Fruit fly (Drosophila melanogaster) whole organism, embryonic: Measurements from ENCODE around the gene Noc2.
A peak's percentile ranks its signal among the peaks of the same experiment; 100 is the strongest.

ENCODE experiments used
- CG10209 ChIP-seq: fragments of 200-800 bp; sonication (Bioruptor generic); optimal IDR thresholded peaks from 3 replicates; lab custom pipeline; 2017; ENCODE audit warnings: missing biosample characterization, mild to moderate bottlenecking, missing genetic modification characterization, missing genetic modification reagents
- CG10959 ChIP-seq: fragments of 200-800 bp; sonication (Bioruptor generic); IDR thresholded peaks from 2 replicates; pipeline ENCODE4 v1.3.6; 2022; ENCODE audit warnings: missing biosample characterization, missing genetic modification characterization
- CG11247 ChIP-seq: fragments of 200-800 bp; sonication (Bioruptor generic); IDR thresholded peaks from 2 replicates; pipeline ENCODE4 v1.3.6; 2022; ENCODE audit warnings: missing biosample characterization, missing genetic modification characterization
- CG11456 ChIP-seq: fragments of 200-800 bp; sonication (Bioruptor generic); IDR thresholded peaks from 3 replicates; pipeline ENCODE4 v1.3.6; 2022; ENCODE audit warnings: missing biosample characterization, missing genetic modification characterization
- CG1233 ChIP-seq: fragments of 200-800 bp; sonication (Bioruptor generic); optimal IDR thresholded peaks from 4 replicates; lab custom pipeline; 2018; ENCODE audit warnings: missing biosample characterization, mild to moderate bottlenecking, missing genetic modification characterization
- CG12769 ChIP-seq: fragments of 200-800 bp; sonication (Bioruptor generic); optimal IDR thresholded peaks from 2 replicates; lab custom pipeline; 2019; ENCODE audit warnings: missing biosample characterization, mild to moderate bottlenecking, missing genetic modification characterization, moderate library complexity
- CG13123 ChIP-seq: fragments of 200-800 bp; sonication (Bioruptor generic); optimal IDR thresholded peaks from 2 replicates; lab custom pipeline; 2016; ENCODE audit warnings: missing biosample characterization, missing genetic modification characterization
- CG13424 ChIP-seq: fragments of 200-800 bp; sonication (Bioruptor generic); optimal IDR thresholded peaks from 2 replicates; lab custom pipeline; 2019; ENCODE audit warnings: missing biosample characterization, mild to moderate bottlenecking, missing genetic modification characterization, moderate library complexity
- CG15269 ChIP-seq: fragments of 200-800 bp; sonication (Bioruptor generic); optimal IDR thresholded peaks from 2 replicates; lab custom pipeline; 2018; ENCODE audit warnings: missing biosample characterization, mild to moderate bottlenecking, missing genetic modification characterization, moderate library complexity
- CG1529 ChIP-seq: fragments of 200-800 bp; sonication (Bioruptor generic); optimal IDR thresholded peaks from 3 replicates; lab custom pipeline; 2018; ENCODE audit warnings: missing biosample characterization, missing genetic modification characterization
- CG16863 ChIP-seq: fragments of 200-800 bp; sonication (Bioruptor generic); optimal IDR thresholded peaks from 3 replicates; lab custom pipeline; 2016; ENCODE audit warnings: missing biosample characterization, missing genetic modification characterization
- CG2120 ChIP-seq: fragments of 200-800 bp; sonication (Bioruptor generic); optimal IDR thresholded peaks from 3 replicates; lab custom pipeline; 2016; ENCODE audit warnings: missing biosample characterization, missing genetic modification characterization
- CG34376 ChIP-seq: fragments of 200-800 bp; sonication (Bioruptor generic); optimal IDR thresholded peaks from 2 replicates; lab custom pipeline; 2018; ENCODE audit warnings: missing biosample characterization, mild to moderate bottlenecking, missing genetic modification characterization
- CG6813 ChIP-seq: fragments of 200-800 bp; sonication (Bioruptor generic); optimal IDR thresholded peaks from 2 replicates; lab custom pipeline; 2017; ENCODE audit warnings: missing biosample characterization, missing genetic modification characterization, mild to moderate bottlenecking, moderate library complexity, missing genetic modification reagents
- CG8290 ChIP-seq, 3 experiments: fragments of 200-800 bp; sonication (Bioruptor generic); optimal IDR thresholded peaks; 2 replicates each; lab custom pipeline; 2016 to 2019; ENCODE audit warnings: missing biosample characterization in 3 of 3, missing genetic modification characterization in 3 of 3, mild to moderate bottlenecking in 2 of 3, moderate library complexity in 1 of 3
- CG8924 ChIP-seq: fragments of 200-800 bp; optimal IDR thresholded peaks from 3 replicates; lab custom pipeline; 2019; ENCODE audit warnings: missing biosample characterization, mild to moderate bottlenecking, missing genetic modification characterization, moderate library complexity
- Ets65A ChIP-seq: fragments of 200-800 bp; sonication (Bioruptor generic); peaks from one replicate; lab custom pipeline; 2016; ENCODE audit warnings: missing biosample characterization, missing genetic modification characterization
- Gsc ChIP-seq: fragments of 200-800 bp; sonication (Bioruptor generic); IDR thresholded peaks from 2 replicates; pipeline ENCODE4 v1.3.6; 2022; ENCODE audit warnings: missing biosample characterization, missing genetic modification characterization
- HmgD ChIP-seq: fragments of 200-800 bp; sonication (Bioruptor generic); optimal IDR thresholded peaks from 3 replicates; lab custom pipeline; 2016; ENCODE audit warnings: missing biosample characterization, missing genetic modification characterization
- HmgZ ChIP-seq: fragments of 200-800 bp; sonication (Bioruptor generic); optimal IDR thresholded peaks from 2 replicates; lab custom pipeline; 2018; ENCODE audit warnings: missing biosample characterization, mild to moderate bottlenecking, missing genetic modification characterization
- Hr51 ChIP-seq, 2 experiments: fragments of 200-800 bp; sonication (Bioruptor generic); optimal IDR thresholded peaks; 2 replicates in 1 of 2; 3 replicates in 1 of 2; lab custom pipeline; 2016 to 2018; ENCODE audit warnings: missing biosample characterization in 2 of 2, missing genetic modification characterization in 2 of 2, mild to moderate bottlenecking in 1 of 2, moderate library complexity in 1 of 2
- Lhr ChIP-seq: fragments of 200-800 bp; sonication (Bioruptor generic); optimal IDR thresholded peaks from 3 replicates; lab custom pipeline; 2017; ENCODE audit warnings: mild to moderate bottlenecking, missing biosample characterization, missing genetic modification reagents, missing genetic modification characterization
- MTF-1 ChIP-seq: fragments of 200-800 bp; sonication (Bioruptor generic); optimal IDR thresholded peaks from 2 replicates; lab custom pipeline; 2018; ENCODE audit warnings: missing biosample characterization, mild to moderate bottlenecking, missing genetic modification characterization, borderline replicate concordance
- Med ChIP-seq: fragments of 200-800 bp; sonication (Bioruptor generic); peaks from one replicate; lab custom pipeline; 2016; ENCODE audit warnings: missing biosample characterization, missing genetic modification characterization, mild to moderate bottlenecking, inconsistent platforms, moderate library complexity
- NC2α ChIP-seq: fragments of 200-800 bp; sonication (Bioruptor generic); optimal IDR thresholded peaks from 2 replicates; lab custom pipeline; 2016; ENCODE audit warnings: missing biosample characterization, missing genetic modification characterization
- Nf-YA ChIP-seq: fragments of 200-800 bp; sonication (Bioruptor generic); IDR thresholded peaks from 2 replicates; pipeline ENCODE4 v1.3.6; 2022; ENCODE audit warnings: missing biosample characterization, missing genetic modification characterization
- Opbp ChIP-seq: fragments of 200-800 bp; sonication (Bioruptor generic); IDR thresholded peaks from 3 replicates; pipeline ENCODE4 v1.3.6; 2022; ENCODE audit warnings: missing biosample characterization, missing genetic modification characterization; ENCODE audit not compliant: partially characterized antibody
- PHDP ChIP-seq: fragments of 200-800 bp; sonication (Bioruptor generic); optimal IDR thresholded peaks from 3 replicates; lab custom pipeline; 2018; ENCODE audit warnings: missing biosample characterization, mild to moderate bottlenecking, missing genetic modification characterization, moderate library complexity
- Ravus ChIP-seq: fragments of 200-800 bp; sonication (Bioruptor generic); IDR thresholded peaks from 2 replicates; pipeline ENCODE4 v1.3.6; 2022; ENCODE audit warnings: missing biosample characterization, missing genetic modification characterization
- amos ChIP-seq: fragments of 200-800 bp; sonication (Bioruptor generic); IDR thresholded peaks from 2 replicates; pipeline ENCODE4 v1.3.6; 2022; ENCODE audit warnings: missing biosample characterization, missing genetic modification characterization; ENCODE audit not compliant: partially characterized antibody
- chn ChIP-seq: fragments of 200-800 bp; sonication (Bioruptor generic); optimal IDR thresholded peaks from 2 replicates; lab custom pipeline; 2016; ENCODE audit warnings: missing biosample characterization, missing genetic modification characterization
- dati ChIP-seq: fragments of 200-800 bp; sonication (Bioruptor generic); IDR thresholded peaks from 2 replicates; pipeline ENCODE4 v1.3.6; 2022; ENCODE audit warnings: missing biosample characterization, missing genetic modification characterization
- ems ChIP-seq: fragments of 200-800 bp; sonication (Bioruptor generic); optimal IDR thresholded peaks from 3 replicates; lab custom pipeline; 2016; ENCODE audit warnings: missing biosample characterization, missing genetic modification characterization
- gcm ChIP-seq: fragments of 200-800 bp; sonication (Bioruptor generic); optimal IDR thresholded peaks from 2 replicates; lab custom pipeline; 2019; ENCODE audit warnings: missing biosample characterization, mild to moderate bottlenecking, missing genetic modification characterization, moderate library complexity
- gcm2 ChIP-seq: fragments of 200-800 bp; sonication (Bioruptor generic); optimal IDR thresholded peaks from 2 replicates; lab custom pipeline; 2016; ENCODE audit warnings: missing biosample characterization, missing genetic modification characterization
- grau ChIP-seq: fragments of 200-800 bp; optimal IDR thresholded peaks from 3 replicates; lab custom pipeline; 2019; ENCODE audit warnings: missing biosample characterization, mild to moderate bottlenecking, missing genetic modification characterization, moderate library complexity
- mld ChIP-seq: fragments of 200-800 bp; sonication (Bioruptor generic); IDR thresholded peaks from 3 replicates; pipeline ENCODE4 v1.3.6; 2022; ENCODE audit warnings: missing biosample characterization, missing genetic modification characterization; ENCODE audit not compliant: partially characterized antibody
- odd ChIP-seq: fragments of 200-800 bp; sonication (Bioruptor generic); optimal IDR thresholded peaks from 2 replicates; lab custom pipeline; 2017; ENCODE audit warnings: missing biosample characterization, mild to moderate bottlenecking, missing genetic modification characterization
- onecut ChIP-seq: fragments of 200-800 bp; sonication (Bioruptor generic); IDR thresholded peaks from 2 replicates; pipeline ENCODE4 v1.3.6; 2022; ENCODE audit warnings: missing biosample characterization, missing genetic modification characterization
- pb ChIP-seq: fragments of 200-800 bp; sonication (Bioruptor generic); optimal IDR thresholded peaks from 3 replicates; lab custom pipeline; 2016; ENCODE audit warnings: missing biosample characterization, missing genetic modification characterization
- pfk ChIP-seq: fragments of 200-800 bp; sonication (Bioruptor generic); optimal IDR thresholded peaks from 2 replicates; lab custom pipeline; 2018; ENCODE audit warnings: missing biosample characterization, mild to moderate bottlenecking, missing genetic modification characterization, moderate library complexity
- pum ChIP-seq: fragments of 200-800 bp; sonication (Bioruptor generic); optimal IDR thresholded peaks from 2 replicates; lab custom pipeline; 2016; ENCODE audit warnings: missing biosample characterization, missing genetic modification characterization
- rib ChIP-seq: fragments of 200-800 bp; sonication (Bioruptor generic); IDR thresholded peaks from 2 replicates; pipeline ENCODE4 v1.3.6; 2022; ENCODE audit warnings: missing biosample characterization, missing genetic modification characterization
- salm ChIP-seq: fragments of 200-800 bp; sonication (Bioruptor generic); optimal IDR thresholded peaks from 2 replicates; lab custom pipeline; 2018; ENCODE audit warnings: missing biosample characterization, mild to moderate bottlenecking, missing genetic modification characterization
- tap ChIP-seq: fragments of 200-800 bp; optimal IDR thresholded peaks from 3 replicates; lab custom pipeline; 2019; ENCODE audit warnings: missing biosample characterization, mild to moderate bottlenecking, missing genetic modification characterization, moderate library complexity
- tio ChIP-seq: fragments of 200-800 bp; sonication (Bioruptor generic); optimal IDR thresholded peaks from 2 replicates; lab custom pipeline; 2017; ENCODE audit warnings: missing biosample characterization, missing genetic modification characterization, inconsistent platforms
- zen2 ChIP-seq: fragments of 200-800 bp; sonication (Bioruptor generic); IDR thresholded peaks from 3 replicates; pipeline ENCODE4 v1.3.6; 2022; ENCODE audit warnings: missing biosample characterization, missing genetic modification characterization; ENCODE audit not compliant: partially characterized antibody
- zfh1 ChIP-seq: fragments of 200-800 bp; sonication (Bioruptor generic); IDR thresholded peaks from 3 replicates; pipeline ENCODE4 v1.3.6; 2022; ENCODE audit warnings: missing biosample characterization, missing genetic modification characterization
- zfh2 ChIP-seq: fragments of 200-800 bp; sonication (Bioruptor generic); optimal IDR thresholded peaks from 2 replicates; lab custom pipeline; 2016; ENCODE audit warnings: missing biosample characterization, missing genetic modification characterization

The Noc2 gene

dm6 chr2L:21214961-21215362 lies 51.5 kb downstream of the Noc2 start (continued):
- peak; percentile 53 for TF ChIP-seq CG10209 (GFP tag; lab: Kevin White, UChicago)
- TF ChIP-seq Opbp (GFP tag; lab: Robert Waterston, UW) = peak; percentile 73; the same call in 1 of the 3 replicates
- 0 out of 2 replicates have a peak, but pooled peaks have one; percentile 57 for TF ChIP-seq Nf-YA (GFP tag; lab: Robert Waterston, UW)
- TF ChIP-seq NC2α (GFP tag; lab: Kevin White, UChicago) = peak; percentile 23
- TF ChIP-seq CG11456 (GFP tag; lab: Robert Waterston, UW) = peak; percentile 75
- no peak for TF ChIP-seq Lhr
- TF ChIP-seq CG13123 (GFP tag; lab: Kevin White, UChicago) = no peak
- peak; percentile 31 for TF ChIP-seq CG1529
- TF ChIP-seq salm (tag; lab: Kevin White, UChicago) = no peak
- TF ChIP-seq tap (tag; lab: Kevin White, UChicago) = no peak
- TF ChIP-seq Med (GFP tag; lab: Kevin White, UChicago) = peak; percentile 94
- no peak for TF ChIP-seq grau (tag; lab: Kevin White, UChicago)
- peak; percentile 60 for TF ChIP-seq CG34376 (GFP tag; lab: Kevin White, UChicago)
- TF ChIP-seq Hr51 (GFP tag; optimal IDR thresholded peaks at IDR 0.05; lab: Kevin White, UChicago) = peak in 1 of 2 experiments; percentile 65
- TF ChIP-seq gcm2 (GFP tag; lab: Kevin White, UChicago) = no peak
- peak; percentile 77; the same call in 2 of the 3 replicates for TF ChIP-seq zfh1 (GFP tag; lab: Robert Waterston, UW)
- peak; percentile 49 for TF ChIP-seq MTF-1 (GFP tag; lab: Kevin White, UChicago)
- TF ChIP-seq pum (GFP tag; lab: Kevin White, UChicago) = peak; percentile 13
- TF ChIP-seq rib (GFP tag; lab: Robert Waterston, UW) = peak; percentile 70; the same call in 1 of the 2 replicates
- TF ChIP-seq CG8290 (GFP tag; optimal IDR thresholded peaks at IDR 0.05; lab: Kevin White, UChicago) = peak; percentile 45
- peak in 1 of 2 experiments; percentile 79 for TF ChIP-seq CG8290 (tag; optimal IDR thresholded peaks at IDR 0.05; lab: Kevin White, UChicago)
- no peak for TF ChIP-seq CG15269
- TF ChIP-seq gcm (GFP tag; lab: Kevin White, UChicago) = no peak
- TF ChIP-seq onecut (GFP tag; lab: Robert Waterston, UW) = peak; percentile 47
- peak; percentile 28 for TF ChIP-seq pfk
- no peak for TF ChIP-seq dati (GFP tag; lab: Robert Waterston, UW)
- peak; percentile 46; the same call in 1 of the 3 replicates for TF ChIP-seq zen2 (GFP tag; lab: Robert Waterston, UW)
- TF ChIP-seq CG12769 (tag; lab: Kevin White, UChicago) = peak; percentile 52
- TF ChIP-seq HmgZ (tag; lab: Kevin White, UChicago) = peak; percentile 43
- TF ChIP-seq ems (GFP tag; lab: Kevin White, UChicago) = peak; percentile 48
- TF ChIP-seq Ets65A = peak; percentile 89
- TF ChIP-seq CG2120 (GFP tag; lab: Kevin White, UChicago) = peak; percentile 62
- TF ChIP-seq CG10959 = peak; percentile 62; the same call in 1 of the 2 replicates
- TF ChIP-seq CG8924 (tag; lab: Kevin White, UChicago) = peak; percentile 39
- TF ChIP-seq chn = peak; percentile 41
- TF ChIP-seq odd (GFP tag; lab: Kevin White, UChicago) = no peak
- peak; percentile 3 for TF ChIP-seq pb (GFP tag; lab: Kevin White, UChicago)
- peak; percentile 53; the same call in 1 of the 2 replicates for TF ChIP-seq amos (GFP tag; lab: Robert Waterston, UW)
- no peak for TF ChIP-seq Gsc (GFP tag; lab: Robert Waterston, UW)
- TF ChIP-seq CG1233 (GFP tag; lab: Kevin White, UChicago) = peak; percentile 27
- peak; percentile 66; the same call in 2 of the 3 replicates for TF ChIP-seq mld (GFP tag; lab: Robert Waterston, UW)
- TF ChIP-seq CG13424 (tag; lab: Kevin White, UChicago) = no peak
- TF ChIP-seq Ravus = no peak
- TF ChIP-seq PHDP = no peak
- peak; percentile 31 for TF ChIP-seq CG16863
- TF ChIP-seq tio = no peak
- peak; percentile 49; the same call in 1 of the 2 replicates for TF ChIP-seq CG11247
- no peak for TF ChIP-seq CG6813 (GFP tag; lab: Kevin White, UChicago)
- TF ChIP-seq zfh2 (GFP tag; lab: Kevin White, UChicago) = peak; percentile 51
- peak; percentile 19 for TF ChIP-seq HmgD (GFP tag; lab: Kevin White, UChicago)
